Worm (Caenorhabditis elegans) whole organism, L4/young adult: Measurements from ENCODE around the gene F31F7.1.

Source experiments
- dao-5 ChIP-seq: sonication (generic microtip); optimal IDR thresholded peaks from 2 replicates; lab custom pipeline; 2016; ENCODE audit warnings: missing genotype, missing genetic modification characterization, moderate library complexity, missing compliant biosample characterization
- him-1 ChIP-seq: sonication (generic microtip); optimal IDR thresholded peaks from 2 replicates; lab custom pipeline; 2016; ENCODE audit warnings: missing genotype, missing genetic modification reagents, missing genetic modification characterization, missing compliant biosample characterization

ce11 chrV:6270552-6270951 lies 5.7 kb upstream of the F31F7.1 start, which contains the start of gene F31F7.2:
- TF ChIP-seq him-1: no peak
- TF ChIP-seq dao-5 (tag; lab: Kevin White, UChicago): no peak
